Fruit fly (Drosophila melanogaster): ENCODE results near the gene CG3726.

dm6 chrX:5915752-5916493 lies 974 bp upstream of the CG3726 start:
- TF ChIP-seq CTCF (optimal IDR thresholded peaks at IDR 0.05) = no peak
- TF ChIP-seq CG8478 (optimal IDR thresholded peaks at IDR 0.05) = no peak
